Fruit fly (Drosophila melanogaster) whole organism, embryonic: ENCODE measurements around the gene Gr9a.

Experiments used
- Atf-2 ChIP-seq: fragments of 200-800 bp; sonication (Bioruptor generic); optimal IDR thresholded peaks from 2 replicates; lab custom pipeline; 2016; ENCODE audit warnings: missing biosample characterization, missing genetic modification characterization
- BtbVII ChIP-seq: fragments of 200-800 bp; sonication (Bioruptor generic); optimal IDR thresholded peaks from 3 replicates; lab custom pipeline; 2017; ENCODE audit warnings: missing biosample characterization, mild to moderate bottlenecking, missing genetic modification characterization
- C15 ChIP-seq: fragments of 200-800 bp; sonication (Bioruptor generic); IDR thresholded peaks from 3 replicates; pipeline ENCODE4 v1.3.6; 2022; ENCODE audit warnings: missing biosample characterization, missing genetic modification characterization
- CG10462 ChIP-seq: fragments of 200-800 bp; sonication (Bioruptor generic); optimal IDR thresholded peaks from 2 replicates; lab custom pipeline; 2016; ENCODE audit warnings: missing biosample characterization, missing genetic modification characterization
- CG11093 ChIP-seq: fragments of 200-800 bp; sonication (Bioruptor generic); IDR thresholded peaks from 3 replicates; pipeline ENCODE4 v1.3.6; 2022; ENCODE audit warnings: missing biosample characterization, missing genetic modification characterization
- CG11560 ChIP-seq: fragments of 200-800 bp; sonication (Bioruptor generic); IDR thresholded peaks from 3 replicates; pipeline ENCODE4 v1.3.6; 2022; ENCODE audit warnings: missing biosample characterization, missing genetic modification characterization
- CG14710 ChIP-seq: fragments of 200-800 bp; sonication (Bioruptor generic); optimal IDR thresholded peaks from 3 replicates; lab custom pipeline; 2019; ENCODE audit warnings: missing biosample characterization, mild to moderate bottlenecking, missing genetic modification characterization, moderate library complexity
- CG15696 ChIP-seq: fragments of 200-800 bp; sonication (Bioruptor generic); optimal IDR thresholded peaks from 2 replicates; lab custom pipeline; 2019; ENCODE audit warnings: missing biosample characterization, mild to moderate bottlenecking, missing genetic modification characterization, moderate library complexity
- CG1603 ChIP-seq: fragments of 200-800 bp; sonication (Bioruptor generic); optimal IDR thresholded peaks from 2 replicates; lab custom pipeline; 2019; ENCODE audit warnings: missing biosample characterization, mild to moderate bottlenecking, missing genetic modification characterization, moderate library complexity
- CG2129 ChIP-seq: fragments of 200-800 bp; sonication (Bioruptor generic); IDR thresholded peaks from 2 replicates; pipeline ENCODE4 v1.3.6; 2022; ENCODE audit warnings: missing biosample characterization, missing genetic modification characterization; ENCODE audit not compliant: partially characterized antibody
- CG2712 ChIP-seq: fragments of 200-800 bp; optimal IDR thresholded peaks from 3 replicates; lab custom pipeline; 2019; ENCODE audit warnings: missing biosample characterization, mild to moderate bottlenecking, missing genetic modification characterization, moderate library complexity
- CG31224 ChIP-seq: fragments of 200-800 bp; sonication (Bioruptor generic); IDR thresholded peaks from 2 replicates; pipeline ENCODE4 v1.3.6; 2022; ENCODE audit warnings: missing biosample characterization, missing genetic modification characterization
- CG32767 ChIP-seq: fragments of 200-800 bp; sonication (Bioruptor generic); IDR thresholded peaks from 2 replicates; pipeline ENCODE4 v1.3.6; 2022; ENCODE audit warnings: missing biosample characterization, missing genetic modification characterization
- CG3281 ChIP-seq: fragments of 200-800 bp; sonication (Bioruptor generic); optimal IDR thresholded peaks from 3 replicates; lab custom pipeline; 2017; ENCODE audit warnings: missing biosample characterization, mild to moderate bottlenecking, missing genetic modification characterization
- CG5245 ChIP-seq: fragments of 200-800 bp; sonication (Bioruptor generic); optimal IDR thresholded peaks from 3 replicates; lab custom pipeline; 2016; ENCODE audit warnings: missing biosample characterization, missing genetic modification characterization
- CG6813 ChIP-seq: fragments of 200-800 bp; sonication (Bioruptor generic); optimal IDR thresholded peaks from 2 replicates; lab custom pipeline; 2017; ENCODE audit warnings: missing biosample characterization, missing genetic modification characterization, mild to moderate bottlenecking, moderate library complexity, missing genetic modification reagents
- CG6854 ChIP-seq: fragments of 200-800 bp; sonication (Bioruptor generic); optimal IDR thresholded peaks from 3 replicates; lab custom pipeline; 2017; ENCODE audit warnings: missing biosample characterization, mild to moderate bottlenecking, missing genetic modification characterization
- CG7786 ChIP-seq: fragments of 200-800 bp; sonication (Bioruptor generic); optimal IDR thresholded peaks from 2 replicates; lab custom pipeline; 2016; ENCODE audit warnings: missing biosample characterization, missing genetic modification characterization
- CG7928 ChIP-seq: fragments of 200-800 bp; sonication (Bioruptor generic); optimal IDR thresholded peaks from 2 replicates; lab custom pipeline; 2017; ENCODE audit warnings: missing biosample characterization, mild to moderate bottlenecking, missing genetic modification characterization
- D19A ChIP-seq: fragments of 200-800 bp; optimal IDR thresholded peaks from 3 replicates; lab custom pipeline; 2019; ENCODE audit warnings: missing biosample characterization, mild to moderate bottlenecking, missing genetic modification characterization, moderate library complexity
- Dad ChIP-seq: fragments of 200-800 bp; sonication (Bioruptor generic); optimal IDR thresholded peaks from 3 replicates; lab custom pipeline; 2016; ENCODE audit warnings: missing biosample characterization, missing genetic modification characterization
- Doc2 ChIP-seq: fragments of 200-800 bp; sonication (Bioruptor generic); IDR thresholded peaks from 2 replicates; pipeline ENCODE4 v1.3.6; 2022; ENCODE audit warnings: missing biosample characterization, missing genetic modification characterization
- Dref ChIP-seq: fragments of 200-800 bp; sonication (Bioruptor generic); IDR thresholded peaks from 2 replicates; pipeline ENCODE4 v1.3.6; 2022; ENCODE audit warnings: missing biosample characterization, missing genetic modification characterization
- E2f2 ChIP-seq: fragments of 200-800 bp; sonication (Bioruptor generic); IDR thresholded peaks from 2 replicates; pipeline ENCODE4 v1.3.6; 2022; ENCODE audit warnings: missing biosample characterization, missing genetic modification characterization
- H2.0 ChIP-seq: fragments of 200-800 bp; sonication (Bioruptor generic); IDR thresholded peaks from 2 replicates; pipeline ENCODE4 v1.3.6; 2022; ENCODE audit warnings: missing biosample characterization, missing genetic modification characterization
- Hr78 ChIP-seq, 2 experiments: fragments of 200-800 bp in 1 of 2; fragments of >200 bp in 1 of 2; sonication (Bioruptor generic) in 1 of 2; optimal IDR thresholded peaks; 2 replicates each; lab custom pipeline; 2017 to 2019; ENCODE audit warnings: missing biosample characterization in 2 of 2, missing genetic modification characterization in 2 of 2, mild to moderate bottlenecking in 1 of 2, moderate library complexity in 1 of 2
- MESR4 ChIP-seq: fragments of 200-800 bp; sonication (Bioruptor generic); optimal IDR thresholded peaks from 2 replicates; lab custom pipeline; 2018; ENCODE audit warnings: missing biosample characterization, mild to moderate bottlenecking, missing genetic modification characterization, moderate library complexity
- Max ChIP-seq: fragments of 200-800 bp; sonication (Bioruptor generic); optimal IDR thresholded peaks from 2 replicates; lab custom pipeline; 2016; ENCODE audit warnings: missing biosample characterization, mild to moderate bottlenecking, missing genetic modification characterization
- Sry-β ChIP-seq: fragments of 200-800 bp; sonication (Bioruptor generic); optimal IDR thresholded peaks from 2 replicates; lab custom pipeline; 2018; ENCODE audit warnings: missing biosample characterization, mild to moderate bottlenecking, missing genetic modification characterization, moderate library complexity
- Taf1 ChIP-seq: fragments of 200-800 bp; sonication (Bioruptor generic); IDR thresholded peaks from 2 replicates; pipeline ENCODE4 v1.3.6; 2022; ENCODE audit warnings: missing biosample characterization, missing genetic modification characterization
- Xbp1 ChIP-seq: fragments of 200-800 bp; sonication (Bioruptor generic); optimal IDR thresholded peaks from 3 replicates; lab custom pipeline; 2016; ENCODE audit warnings: missing biosample characterization, mild to moderate bottlenecking, missing genetic modification characterization
- ara ChIP-seq: fragments of 200-800 bp; sonication (Bioruptor generic); IDR thresholded peaks from 2 replicates; pipeline ENCODE4 v1.3.6; 2022; ENCODE audit warnings: missing biosample characterization, missing genetic modification characterization
- caup ChIP-seq: fragments of 200-800 bp; sonication (Bioruptor generic); optimal IDR thresholded peaks from 3 replicates; lab custom pipeline; 2017; ENCODE audit warnings: missing biosample characterization, mild to moderate bottlenecking, missing genetic modification characterization, moderate library complexity; ENCODE audit not compliant: severe bottlenecking
- da ChIP-seq: fragments of 200-800 bp; sonication (Bioruptor generic); optimal IDR thresholded peaks from 2 replicates; lab custom pipeline; 2016; ENCODE audit warnings: missing biosample characterization, missing genetic modification characterization
- dysf ChIP-seq: fragments of 200-800 bp; sonication (Bioruptor generic); IDR thresholded peaks from 3 replicates; pipeline ENCODE4 v1.3.6; 2022; ENCODE audit warnings: missing biosample characterization, missing genetic modification characterization
- exex ChIP-seq: fragments of 200-800 bp; sonication (Bioruptor generic); optimal IDR thresholded peaks from 4 replicates; lab custom pipeline; 2018; ENCODE audit warnings: missing biosample characterization, mild to moderate bottlenecking, missing genetic modification characterization, moderate library complexity
- gem ChIP-seq: fragments of 200-800 bp; sonication (Bioruptor generic); optimal IDR thresholded peaks from 2 replicates; lab custom pipeline; 2019; ENCODE audit warnings: missing biosample characterization, mild to moderate bottlenecking, missing genetic modification characterization, moderate library complexity
- hth ChIP-seq: fragments of >200 bp; optimal IDR thresholded peaks from 2 replicates; lab custom pipeline; 2017; ENCODE audit warnings: inconsistent platforms
- mam ChIP-seq: fragments of 200-800 bp; sonication (Bioruptor generic); optimal IDR thresholded peaks from 3 replicates; lab custom pipeline; 2016; ENCODE audit warnings: missing biosample characterization, missing genetic modification characterization
- nerfin-2 ChIP-seq: fragments of 200-800 bp; sonication (Bioruptor generic); IDR thresholded peaks from 2 replicates; pipeline ENCODE4 v1.3.6; 2022; ENCODE audit warnings: missing biosample characterization, missing genetic modification characterization; ENCODE audit not compliant: partially characterized antibody
- nmo ChIP-seq: fragments of 200-800 bp; sonication (Bioruptor generic); optimal IDR thresholded peaks from 2 replicates; lab custom pipeline; 2018; ENCODE audit warnings: missing biosample characterization, mild to moderate bottlenecking, missing genetic modification characterization, moderate library complexity
- psq ChIP-seq: fragments of 200-800 bp; sonication (Bioruptor generic); optimal IDR thresholded peaks from 2 replicates; lab custom pipeline; 2017; ENCODE audit warnings: missing biosample characterization, missing genetic modification characterization
- run ChIP-seq: fragments of 200-800 bp; sonication (Bioruptor generic); optimal IDR thresholded peaks from 3 replicates; lab custom pipeline; 2018; ENCODE audit warnings: missing biosample characterization, mild to moderate bottlenecking, missing genetic modification characterization
- sd ChIP-seq: fragments of 200-800 bp; sonication (Bioruptor generic); optimal IDR thresholded peaks from 3 replicates; lab custom pipeline; 2018; ENCODE audit warnings: missing biosample characterization, mild to moderate bottlenecking, missing genetic modification characterization, moderate library complexity
- sim ChIP-seq: fragments of 200-800 bp; sonication (Bioruptor generic); IDR thresholded peaks from 2 replicates; pipeline ENCODE4 v1.3.6; 2022; ENCODE audit warnings: missing biosample characterization, missing genetic modification characterization
- ttk ChIP-seq: fragments of 200-800 bp; sonication (Bioruptor generic); IDR thresholded peaks from 2 replicates; pipeline ENCODE4 v2.1.2; 2022; ENCODE audit warnings: missing biosample characterization, missing genetic modification characterization
- usp ChIP-seq: fragments of >200 bp; optimal IDR thresholded peaks from 2 replicates; lab custom pipeline; 2017; ENCODE audit warnings: missing biosample characterization, missing genetic modification characterization
- vfl ChIP-seq: fragments of 200-800 bp; sonication (Bioruptor generic); optimal IDR thresholded peaks from 2 replicates; lab custom pipeline; 2016; ENCODE audit warnings: missing biosample characterization, missing genetic modification characterization
- vvl ChIP-seq: fragments of 200-800 bp; sonication (Bioruptor generic); IDR thresholded peaks from 2 replicates; pipeline ENCODE4 v1.3.6; 2022; ENCODE audit warnings: missing biosample characterization, missing genetic modification characterization

The Gr9a gene

dm6 chrX:10088023-10088913 lies 26.8 kb downstream of the Gr9a start (continued):
- TF ChIP-seq BtbVII (GFP tag; lab: Kevin White, UChicago) (peak; percentile 11), Taf1 (0 out of 2 replicates have a peak, but pooled peaks have one; percentile 16), caup (peak; percentile 13), CG10462 (GFP tag; lab: Kevin White, UChicago) (no peak), nerfin-2 (no peak), nmo (GFP tag; lab: Kevin White, UChicago) (peak; percentile 59), CG11560 (tag; lab: Robert Waterston, UW) (no peak), Atf-2 (GFP tag; lab: Kevin White, UChicago) (peak; percentile 38), da (GFP tag; lab: Kevin White, UChicago) (no peak), Max (GFP tag; lab: Kevin White, UChicago) (peak; percentile 14), exex (no peak), CG2129 (no peak), Dref (GFP tag; lab: Robert Waterston, UW) (no peak), run (tag; lab: Kevin White, UChicago) (no peak), H2.0 (GFP tag; lab: Robert Waterston, UW) (peak; percentile 71), psq (peak; percentile 29), CG7928 (GFP tag; lab: Kevin White, UChicago) (no peak), D19A (peak; percentile 34), CG31224 (GFP tag; lab: Robert Waterston, UW) (peak; percentile 48), ttk (GFP tag; lab: Robert Waterston, UW) (peak; percentile 28; the same call in 1 of the 2 replicates), CG6854 (GFP tag; lab: Kevin White, UChicago) (no peak), CG5245 (GFP tag; lab: Kevin White, UChicago) (peak; percentile 15), Hr78 (GFP tag; optimal IDR thresholded peaks at IDR 0.05; lab: Kevin White, UChicago) (peak in 1 of 2 experiments; percentile 40), CG6813 (GFP tag; lab: Kevin White, UChicago) (peak; percentile 57), mam (GFP tag; lab: Kevin White, UChicago) (peak; percentile 2), sim (peak; percentile 78), MESR4 (GFP tag; lab: Kevin White, UChicago) (no peak), C15 (no peak), hth (lab: Kevin White, UChicago) (no peak), vvl (GFP tag; lab: Robert Waterston, UW) (peak; percentile 83), dysf (GFP tag; lab: Robert Waterston, UW) (peak; percentile 71), ara (GFP tag; lab: Robert Waterston, UW) (peak; percentile 85), Xbp1 (GFP tag; lab: Kevin White, UChicago) (peak; percentile 56), gem (tag; lab: Kevin White, UChicago) (peak; percentile 82), Doc2 (GFP tag; lab: Robert Waterston, UW) (no peak), usp (GFP tag; lab: Kevin White, UChicago) (no peak), CG14710 (tag; lab: Kevin White, UChicago) (peak; percentile 57), CG1603 (tag; lab: Kevin White, UChicago) (no peak), Sry-β (GFP tag; lab: Kevin White, UChicago) (no peak), Dad (peak; percentile 27), CG11093 (GFP tag; lab: Robert Waterston, UW) (peak; percentile 55; the same call in 1 of the 3 replicates), vfl (peak; percentile 23), CG32767 (GFP tag; lab: Robert Waterston, UW) (peak; percentile 59; the same call in 1 of the 2 replicates), CG15696 (tag; lab: Kevin White, UChicago) (peak; percentile 81), CG2712 (tag; lab: Kevin White, UChicago) (peak; percentile 76), E2f2 (peak; percentile 49), sd (tag; lab: Kevin White, UChicago) (no peak), CG3281 (GFP tag; lab: Kevin White, UChicago) (peak; percentile 43), CG7786 (GFP tag; lab: Kevin White, UChicago) (peak; percentile 29)
